Fruit fly (Drosophila melanogaster) whole organism, embryonic: ENCODE results near the gene Gr89a.

Experiments used
- Ada2b ChIP-seq: fragments of 200-800 bp; sonication (Bioruptor generic); IDR thresholded peaks from 2 replicates; pipeline ENCODE4 v1.3.6; 2022; ENCODE audit warnings: missing biosample characterization, missing genetic modification characterization
- C15 ChIP-seq: fragments of 200-800 bp; sonication (Bioruptor generic); IDR thresholded peaks from 3 replicates; pipeline ENCODE4 v1.3.6; 2022; ENCODE audit warnings: missing biosample characterization, missing genetic modification characterization
- CG10267 ChIP-seq: fragments of 200-800 bp; sonication (Bioruptor generic); optimal IDR thresholded peaks from 2 replicates; lab custom pipeline; 2018; ENCODE audit warnings: missing biosample characterization, mild to moderate bottlenecking, missing genetic modification characterization, moderate library complexity
- CG10462 ChIP-seq: fragments of 200-800 bp; sonication (Bioruptor generic); optimal IDR thresholded peaks from 2 replicates; lab custom pipeline; 2016; ENCODE audit warnings: missing biosample characterization, missing genetic modification characterization
- CG11085 ChIP-seq: fragments of 200-800 bp; sonication (Bioruptor generic); IDR thresholded peaks from 2 replicates; pipeline ENCODE4 v1.3.6; 2022; ENCODE audit warnings: missing biosample characterization, missing genetic modification characterization
- CG11456 ChIP-seq: fragments of 200-800 bp; sonication (Bioruptor generic); IDR thresholded peaks from 3 replicates; pipeline ENCODE4 v1.3.6; 2022; ENCODE audit warnings: missing biosample characterization, missing genetic modification characterization
- CG11504 ChIP-seq: fragments of 200-800 bp; sonication (Bioruptor generic); optimal IDR thresholded peaks from 3 replicates; lab custom pipeline; 2019; ENCODE audit warnings: missing biosample characterization, mild to moderate bottlenecking, missing genetic modification characterization, moderate library complexity
- CG11696 ChIP-seq: fragments of 200-800 bp; sonication (Bioruptor generic); IDR thresholded peaks from 2 replicates; pipeline ENCODE4 v1.3.6; 2022; ENCODE audit warnings: missing biosample characterization, missing genetic modification characterization
- CG12155 ChIP-seq: fragments of 200-800 bp; sonication (Bioruptor generic); optimal IDR thresholded peaks from 3 replicates; lab custom pipeline; 2016; ENCODE audit warnings: missing biosample characterization, missing genetic modification characterization
- CG13296 ChIP-seq: fragments of 200-800 bp; sonication (Bioruptor generic); optimal IDR thresholded peaks from 3 replicates; lab custom pipeline; 2018; ENCODE audit warnings: missing biosample characterization, mild to moderate bottlenecking, missing genetic modification characterization
- CG14965 ChIP-seq: fragments of 200-800 bp; sonication (Bioruptor generic); optimal IDR thresholded peaks from 2 replicates; lab custom pipeline; 2016; ENCODE audit warnings: missing biosample characterization, missing genetic modification characterization, borderline replicate concordance
- CG1602 ChIP-seq: fragments of 200-800 bp; sonication (Bioruptor generic); optimal IDR thresholded peaks from 3 replicates; lab custom pipeline; 2016; ENCODE audit warnings: missing biosample characterization, missing genetic modification characterization
- CG16863 ChIP-seq: fragments of 200-800 bp; sonication (Bioruptor generic); optimal IDR thresholded peaks from 3 replicates; lab custom pipeline; 2016; ENCODE audit warnings: missing biosample characterization, missing genetic modification characterization
- CG17568 ChIP-seq: fragments of 200-800 bp; sonication (Bioruptor generic); optimal IDR thresholded peaks from 2 replicates; lab custom pipeline; 2018; ENCODE audit warnings: missing biosample characterization, mild to moderate bottlenecking, missing genetic modification characterization, moderate library complexity
- CG17802 ChIP-seq: fragments of 200-800 bp; sonication (Bioruptor generic); optimal IDR thresholded peaks from 2 replicates; lab custom pipeline; 2018; ENCODE audit warnings: missing biosample characterization, mild to moderate bottlenecking, missing genetic modification characterization, moderate library complexity
- CG2875 ChIP-seq: fragments of 200-800 bp; sonication (Bioruptor generic); optimal IDR thresholded peaks from 2 replicates; lab custom pipeline; 2017; ENCODE audit warnings: missing biosample characterization, mild to moderate bottlenecking, missing genetic modification characterization, missing genetic modification reagents
- CG30020 ChIP-seq: fragments of 200-800 bp; optimal IDR thresholded peaks from 2 replicates; lab custom pipeline; 2019; ENCODE audit warnings: missing biosample characterization, mild to moderate bottlenecking, missing genetic modification characterization, moderate library complexity
- CG3281 ChIP-seq: fragments of 200-800 bp; sonication (Bioruptor generic); optimal IDR thresholded peaks from 3 replicates; lab custom pipeline; 2017; ENCODE audit warnings: missing biosample characterization, mild to moderate bottlenecking, missing genetic modification characterization
- CG33213 ChIP-seq: fragments of 200-800 bp; sonication (Bioruptor generic); optimal IDR thresholded peaks from 3 replicates; lab custom pipeline; 2016; ENCODE audit warnings: missing biosample characterization, missing genetic modification characterization
- CG3838 ChIP-seq: fragments of 200-800 bp; sonication (Bioruptor generic); optimal IDR thresholded peaks from 3 replicates; lab custom pipeline; 2016; ENCODE audit warnings: missing biosample characterization, missing genetic modification characterization
- CG4282 ChIP-seq: fragments of 200-800 bp; sonication (Bioruptor generic); optimal IDR thresholded peaks from 2 replicates; lab custom pipeline; 2016; ENCODE audit warnings: missing biosample characterization, missing genetic modification characterization
- CG6813 ChIP-seq: fragments of 200-800 bp; sonication (Bioruptor generic); optimal IDR thresholded peaks from 2 replicates; lab custom pipeline; 2017; ENCODE audit warnings: missing biosample characterization, missing genetic modification characterization, mild to moderate bottlenecking, moderate library complexity, missing genetic modification reagents
- CG7928 ChIP-seq: fragments of 200-800 bp; sonication (Bioruptor generic); optimal IDR thresholded peaks from 2 replicates; lab custom pipeline; 2017; ENCODE audit warnings: missing biosample characterization, mild to moderate bottlenecking, missing genetic modification characterization
- Deaf1 ChIP-seq: fragments of 200-800 bp; optimal IDR thresholded peaks from 3 replicates; lab custom pipeline; 2019; ENCODE audit warnings: missing biosample characterization, mild to moderate bottlenecking, missing genetic modification characterization, moderate library complexity
- E2f2 ChIP-seq: fragments of 200-800 bp; sonication (Bioruptor generic); IDR thresholded peaks from 2 replicates; pipeline ENCODE4 v1.3.6; 2022; ENCODE audit warnings: missing biosample characterization, missing genetic modification characterization
- Elba2 ChIP-seq: fragments of 200-800 bp; sonication (Bioruptor generic); optimal IDR thresholded peaks from 3 replicates; lab custom pipeline; 2016; ENCODE audit warnings: missing biosample characterization, missing genetic modification characterization
- Ets65A ChIP-seq: fragments of 200-800 bp; sonication (Bioruptor generic); peaks from one replicate; lab custom pipeline; 2016; ENCODE audit warnings: missing biosample characterization, missing genetic modification characterization
- HHEX ChIP-seq: fragments of 200-800 bp; sonication (Bioruptor generic); optimal IDR thresholded peaks from 3 replicates; lab custom pipeline; 2017; ENCODE audit warnings: missing biosample characterization, mild to moderate bottlenecking, missing genetic modification characterization, missing genetic modification reagents
- Neu2 ChIP-seq: fragments of 200-800 bp; sonication (Bioruptor generic); optimal IDR thresholded peaks from 3 replicates; lab custom pipeline; 2016; ENCODE audit warnings: missing biosample characterization, missing genetic modification characterization, borderline replicate concordance
- Opbp ChIP-seq: fragments of 200-800 bp; sonication (Bioruptor generic); IDR thresholded peaks from 3 replicates; pipeline ENCODE4 v1.3.6; 2022; ENCODE audit warnings: missing biosample characterization, missing genetic modification characterization; ENCODE audit not compliant: partially characterized antibody
- PHDP ChIP-seq: fragments of 200-800 bp; sonication (Bioruptor generic); optimal IDR thresholded peaks from 3 replicates; lab custom pipeline; 2018; ENCODE audit warnings: missing biosample characterization, mild to moderate bottlenecking, missing genetic modification characterization, moderate library complexity
- Ptx1 ChIP-seq: fragments of 200-800 bp; sonication (Bioruptor generic); IDR thresholded peaks from 2 replicates; pipeline ENCODE4 v1.3.6; 2022; ENCODE audit warnings: missing biosample characterization, missing genetic modification characterization
- Scr ChIP-seq: fragments of 200-800 bp; sonication (Bioruptor generic); IDR thresholded peaks from 2 replicates; pipeline ENCODE4 v1.3.6; 2022; ENCODE audit warnings: missing biosample characterization, missing genetic modification characterization; ENCODE audit not compliant: partially characterized antibody
- TFAM ChIP-seq: fragments of 200-800 bp; sonication (Bioruptor generic); optimal IDR thresholded peaks from 2 replicates; lab custom pipeline; 2017; ENCODE audit warnings: missing biosample characterization, missing genetic modification characterization, inconsistent platforms
- YL-1 ChIP-seq: fragments of 200-800 bp; sonication (Bioruptor generic); optimal IDR thresholded peaks from 3 replicates; lab custom pipeline; 2017; ENCODE audit warnings: missing biosample characterization, mild to moderate bottlenecking, missing genetic modification characterization
- ci ChIP-seq: fragments of 200-800 bp; sonication (Bioruptor generic); IDR thresholded peaks from 3 replicates; pipeline ENCODE4 v1.3.6; 2022; ENCODE audit warnings: missing biosample characterization, missing genetic modification characterization
- emc ChIP-seq: fragments of 200-800 bp; sonication (Bioruptor generic); optimal IDR thresholded peaks from 2 replicates; lab custom pipeline; 2016; ENCODE audit warnings: missing biosample characterization, missing genetic modification characterization
- fru ChIP-seq: fragments of >200 bp; optimal IDR thresholded peaks from 2 replicates; lab custom pipeline; 2017
- fu2 ChIP-seq: fragments of 200-800 bp; sonication (Bioruptor generic); optimal IDR thresholded peaks from 2 replicates; lab custom pipeline; 2016; ENCODE audit warnings: missing biosample characterization, missing genetic modification characterization
- gce ChIP-seq: fragments of 200-800 bp; sonication (Bioruptor generic); IDR thresholded peaks from 3 replicates; pipeline ENCODE4 v1.3.6; 2022; ENCODE audit warnings: missing biosample characterization, missing genetic modification characterization
- gt ChIP-seq: fragments of 200-800 bp; sonication (Bioruptor generic); IDR thresholded peaks from 2 replicates; pipeline ENCODE4 v1.3.6; 2022; ENCODE audit warnings: missing biosample characterization, missing genetic modification characterization
- her ChIP-seq: fragments of 200-800 bp; sonication (Bioruptor generic); optimal IDR thresholded peaks from 2 replicates; lab custom pipeline; 2016; ENCODE audit warnings: missing biosample characterization, missing genetic modification characterization
- hth ChIP-seq: fragments of >200 bp; optimal IDR thresholded peaks from 2 replicates; lab custom pipeline; 2017; ENCODE audit warnings: inconsistent platforms
- jigr1 ChIP-seq: fragments of 200-800 bp; sonication (Bioruptor generic); IDR thresholded peaks from 3 replicates; pipeline ENCODE4 v1.3.6; 2022; ENCODE audit warnings: missing biosample characterization, missing genetic modification characterization
- mirr ChIP-seq: fragments of 200-800 bp; sonication (Bioruptor generic); optimal IDR thresholded peaks from 3 replicates; lab custom pipeline; 2018; ENCODE audit warnings: missing biosample characterization, mild to moderate bottlenecking, missing genetic modification characterization
- pita ChIP-seq: fragments of 200-800 bp; sonication (Bioruptor generic); optimal IDR thresholded peaks from 2 replicates; lab custom pipeline; 2017; ENCODE audit warnings: missing biosample characterization, mild to moderate bottlenecking, missing genetic modification characterization
- ranshi ChIP-seq: fragments of 200-800 bp; sonication (Bioruptor generic); IDR thresholded peaks from 2 replicates; pipeline ENCODE4 v1.3.6; 2022; ENCODE audit warnings: missing biosample characterization, missing genetic modification characterization
- so ChIP-seq: fragments of 200-800 bp; sonication (Bioruptor generic); IDR thresholded peaks from 3 replicates; pipeline ENCODE4 v1.3.6; 2022; ENCODE audit warnings: missing biosample characterization, missing genetic modification characterization
- tap ChIP-seq: fragments of 200-800 bp; optimal IDR thresholded peaks from 3 replicates; lab custom pipeline; 2019; ENCODE audit warnings: missing biosample characterization, mild to moderate bottlenecking, missing genetic modification characterization, moderate library complexity
- tin ChIP-seq: fragments of 200-800 bp; sonication (Bioruptor generic); optimal IDR thresholded peaks from 3 replicates; lab custom pipeline; 2016; ENCODE audit warnings: missing biosample characterization, missing genetic modification characterization
- tio ChIP-seq: fragments of 200-800 bp; sonication (Bioruptor generic); optimal IDR thresholded peaks from 2 replicates; lab custom pipeline; 2017; ENCODE audit warnings: missing biosample characterization, missing genetic modification characterization, inconsistent platforms
- ttk ChIP-seq: fragments of 200-800 bp; sonication (Bioruptor generic); IDR thresholded peaks from 2 replicates; pipeline ENCODE4 v2.1.2; 2022; ENCODE audit warnings: missing biosample characterization, missing genetic modification characterization
- yki ChIP-seq: fragments of >200 bp; optimal IDR thresholded peaks from 3 replicates; lab custom pipeline; 2018

The Gr89a gene

dm6 chr3R:16452954-16453587, 45.7 kb downstream of the Gr89a start:
- TF ChIP-seq CG14965 (no peak), PHDP (tag; lab: Kevin White, UChicago) (no peak), ranshi (GFP tag; lab: Robert Waterston, UW) (no peak), Deaf1 (tag; lab: Kevin White, UChicago) (peak; percentile 53), CG6813 (GFP tag; lab: Kevin White, UChicago) (no peak), TFAM (GFP tag; lab: Kevin White, UChicago) (no peak), CG2875 (GFP tag; lab: Kevin White, UChicago) (no peak), Ada2b (GFP tag; lab: Robert Waterston, UW) (no peak), Neu2 (GFP tag; lab: Kevin White, UChicago) (no peak), E2f2 (GFP tag; lab: Robert Waterston, UW) (no peak), CG13296 (GFP tag; lab: Kevin White, UChicago) (no peak), mirr (GFP tag; lab: Kevin White, UChicago) (no peak), CG3838 (GFP tag; lab: Kevin White, UChicago) (no peak), CG11085 (GFP tag; lab: Robert Waterston, UW) (no peak), CG10267 (tag; lab: Kevin White, UChicago) (no peak), jigr1 (GFP tag; lab: Robert Waterston, UW) (no peak), CG3281 (GFP tag; lab: Kevin White, UChicago) (no peak), Scr (GFP tag; lab: Robert Waterston, UW) (peak; percentile 8), yki (lab: Kevin White, UChicago) (peak; percentile 42), CG11696 (GFP tag; lab: Robert Waterston, UW) (no peak), Elba2 (no peak), gce (GFP tag; lab: Robert Waterston, UW) (no peak), emc (GFP tag; lab: Kevin White, UChicago) (no peak), C15 (no peak), YL-1 (GFP tag; lab: Kevin White, UChicago) (peak; percentile 39), tap (tag; lab: Kevin White, UChicago) (no peak), CG16863 (GFP tag; lab: Kevin White, UChicago) (no peak), gt (GFP tag; lab: Robert Waterston, UW) (no peak), CG11504 (tag; lab: Kevin White, UChicago) (no peak), CG33213 (GFP tag; lab: Kevin White, UChicago) (no peak), Ets65A (GFP tag; lab: Kevin White, UChicago) (peak; percentile 31), tio (GFP tag; lab: Kevin White, UChicago) (no peak), fu2 (GFP tag; lab: Kevin White, UChicago) (no peak), CG4282 (GFP tag; lab: Kevin White, UChicago) (no peak), CG11456 (GFP tag; lab: Robert Waterston, UW) (no peak), CG17802 (tag; lab: Kevin White, UChicago) (no peak), her (GFP tag; lab: Kevin White, UChicago) (no peak), CG30020 (tag; lab: Kevin White, UChicago) (no peak), so (GFP tag; lab: Robert Waterston, UW) (no peak), hth (no peak), fru (lab: Kevin White, UChicago) (no peak), HHEX (GFP tag; lab: Kevin White, UChicago) (no peak), CG7928 (GFP tag; lab: Kevin White, UChicago) (no peak), CG10462 (no peak), CG12155 (GFP tag; lab: Kevin White, UChicago) (no peak), CG17568 (no peak), CG1602 (GFP tag; lab: Kevin White, UChicago) (no peak), pita (no peak), ci (GFP tag; lab: Robert Waterston, UW) (0 out of 3 replicates have a peak, but pooled peaks have one; percentile 13), Opbp (GFP tag; lab: Robert Waterston, UW) (no peak), Ptx1 (GFP tag; lab: Robert Waterston, UW) (no peak), tin (GFP tag; lab: Kevin White, UChicago) (no peak), ttk (GFP tag; lab: Robert Waterston, UW) (no peak)
